Fruit fly (Drosophila melanogaster) whole organism, embryonic: ENCODE results near the gene CG34041.
A peak's percentile ranks its signal among the peaks of the same experiment; 100 is the strongest.

ENCODE experiments used
- CG10543 ChIP-seq: fragments of 200-800 bp; sonication (Bioruptor generic); optimal IDR thresholded peaks from 3 replicates; lab custom pipeline; 2017; ENCODE audit warnings: missing biosample characterization, mild to moderate bottlenecking, missing genetic modification characterization, moderate library complexity
- CG11695 ChIP-seq: fragments of 200-800 bp; sonication (Bioruptor generic); IDR thresholded peaks from 3 replicates; pipeline ENCODE4 v1.3.6; 2022; ENCODE audit warnings: missing biosample characterization, missing genetic modification characterization
- CG12155 ChIP-seq: fragments of 200-800 bp; sonication (Bioruptor generic); optimal IDR thresholded peaks from 3 replicates; lab custom pipeline; 2016; ENCODE audit warnings: missing biosample characterization, missing genetic modification characterization
- CG12236 ChIP-seq: fragments of 200-800 bp; sonication (Bioruptor generic); optimal IDR thresholded peaks from 2 replicates; lab custom pipeline; 2016; ENCODE audit warnings: missing biosample characterization, missing genetic modification characterization
- CG12391 ChIP-seq: fragments of 200-800 bp; sonication (Bioruptor generic); optimal IDR thresholded peaks from 3 replicates; lab custom pipeline; 2018; ENCODE audit warnings: missing biosample characterization, mild to moderate bottlenecking, missing genetic modification characterization, moderate library complexity
- CG12769 ChIP-seq: fragments of 200-800 bp; sonication (Bioruptor generic); optimal IDR thresholded peaks from 2 replicates; lab custom pipeline; 2019; ENCODE audit warnings: missing biosample characterization, mild to moderate bottlenecking, missing genetic modification characterization, moderate library complexity
- CG18011 ChIP-seq: fragments of 200-800 bp; sonication (Bioruptor generic); optimal IDR thresholded peaks from 2 replicates; lab custom pipeline; 2017; ENCODE audit warnings: missing biosample characterization, missing genetic modification characterization, mild to moderate bottlenecking, moderate library complexity, missing genotype
- CG32532 ChIP-seq: fragments of 200-800 bp; sonication (Bioruptor generic); IDR thresholded peaks from 2 replicates; pipeline ENCODE4 v1.3.6; 2022; ENCODE audit warnings: missing biosample characterization, missing genetic modification characterization
- CG34376 ChIP-seq: fragments of 200-800 bp; sonication (Bioruptor generic); optimal IDR thresholded peaks from 2 replicates; lab custom pipeline; 2018; ENCODE audit warnings: missing biosample characterization, mild to moderate bottlenecking, missing genetic modification characterization
- CG42726 ChIP-seq: fragments of 200-800 bp; sonication (Bioruptor generic); IDR thresholded peaks from 2 replicates; pipeline ENCODE4 v1.3.6; 2022; ENCODE audit warnings: missing biosample characterization, missing genetic modification characterization; ENCODE audit not compliant: partially characterized antibody
- CG6791 ChIP-seq: fragments of 200-800 bp; sonication (Bioruptor generic); IDR thresholded peaks from 3 replicates; pipeline ENCODE4 v1.3.6; 2022; ENCODE audit warnings: missing biosample characterization, missing genetic modification characterization; ENCODE audit not compliant: partially characterized antibody
- CG8478 ChIP-seq: fragments of >200 bp; optimal IDR thresholded peaks from 2 replicates; lab custom pipeline; 2018
- CG8924 ChIP-seq: fragments of 200-800 bp; optimal IDR thresholded peaks from 3 replicates; lab custom pipeline; 2019; ENCODE audit warnings: missing biosample characterization, mild to moderate bottlenecking, missing genetic modification characterization, moderate library complexity
- Dfd ChIP-seq, 2 experiments: fragments of >200 bp; optimal IDR thresholded peaks; 2 replicates each; lab custom pipeline; 2017; ENCODE audit warnings: missing biosample characterization in 2 of 2, missing genetic modification characterization in 2 of 2
- Drgx ChIP-seq: fragments of 200-800 bp; sonication (Bioruptor generic); IDR thresholded peaks from 2 replicates; pipeline ENCODE4 v1.3.6; 2022; ENCODE audit warnings: missing biosample characterization, missing genetic modification characterization
- Eip74EF ChIP-seq, 2 experiments: fragments of 200-800 bp in 1 of 2; fragments of >200 bp in 1 of 2; sonication (Bioruptor generic) in 1 of 2; optimal IDR thresholded peaks; 2 replicates each; lab custom pipeline; 2017 to 2019; ENCODE audit warnings: missing biosample characterization in 2 of 2, missing genetic modification characterization in 2 of 2, mild to moderate bottlenecking in 1 of 2, moderate library complexity in 1 of 2
- Fer1 ChIP-seq: fragments of 200-800 bp; sonication (Bioruptor generic); optimal IDR thresholded peaks from 2 replicates; lab custom pipeline; 2017; ENCODE audit warnings: missing biosample characterization, mild to moderate bottlenecking, missing genetic modification characterization
- Hand ChIP-seq: fragments of 200-800 bp; sonication (Bioruptor generic); optimal IDR thresholded peaks from 2 replicates; lab custom pipeline; 2017; ENCODE audit warnings: mild to moderate bottlenecking, missing biosample characterization, missing genetic modification reagents, missing genetic modification characterization
- Hr39 ChIP-seq: fragments of >200 bp; optimal IDR thresholded peaks from 2 replicates; lab custom pipeline; 2017
- Med ChIP-seq: fragments of 200-800 bp; sonication (Bioruptor generic); peaks from one replicate; lab custom pipeline; 2016; ENCODE audit warnings: missing biosample characterization, missing genetic modification characterization, mild to moderate bottlenecking, inconsistent platforms, moderate library complexity
- Nf-YC ChIP-seq: fragments of 200-800 bp; optimal IDR thresholded peaks from 3 replicates; lab custom pipeline; 2019; ENCODE audit warnings: missing biosample characterization, mild to moderate bottlenecking, missing genetic modification characterization, moderate library complexity
- Poxn ChIP-seq: fragments of 200-800 bp; sonication (Bioruptor generic); IDR thresholded peaks from 2 replicates; pipeline ENCODE4 v1.3.6; 2022; ENCODE audit warnings: missing biosample characterization, missing genetic modification characterization
- Ravus ChIP-seq: fragments of 200-800 bp; sonication (Bioruptor generic); IDR thresholded peaks from 2 replicates; pipeline ENCODE4 v1.3.6; 2022; ENCODE audit warnings: missing biosample characterization, missing genetic modification characterization
- Rfx ChIP-seq: fragments of 200-800 bp; sonication (Bioruptor generic); IDR thresholded peaks from 2 replicates; pipeline ENCODE4 v1.3.6; 2022; ENCODE audit warnings: missing biosample characterization, missing genetic modification characterization
- Rx ChIP-seq: fragments of 200-800 bp; sonication (Bioruptor generic); IDR thresholded peaks from 2 replicates; pipeline ENCODE4 v1.3.6; 2022; ENCODE audit warnings: missing biosample characterization, missing genetic modification characterization
- Sox102F ChIP-seq: fragments of 200-800 bp; sonication (Bioruptor generic); optimal IDR thresholded peaks from 2 replicates; lab custom pipeline; 2018; ENCODE audit warnings: missing biosample characterization, mild to moderate bottlenecking, missing genetic modification characterization, moderate library complexity
- Sry-β ChIP-seq: fragments of 200-800 bp; sonication (Bioruptor generic); optimal IDR thresholded peaks from 2 replicates; lab custom pipeline; 2018; ENCODE audit warnings: missing biosample characterization, mild to moderate bottlenecking, missing genetic modification characterization, moderate library complexity
- ato ChIP-seq: fragments of 200-800 bp; sonication (Bioruptor generic); IDR thresholded peaks from 2 replicates; pipeline ENCODE4 v1.3.6; 2022; ENCODE audit warnings: missing biosample characterization, missing genetic modification characterization; ENCODE audit not compliant: partially characterized antibody
- bowl ChIP-seq: fragments of 200-800 bp; sonication (Bioruptor generic); IDR thresholded peaks from 2 replicates; pipeline ENCODE4 v1.3.6; 2022; ENCODE audit warnings: missing biosample characterization, missing genetic modification characterization
- ci ChIP-seq: fragments of 200-800 bp; sonication (Bioruptor generic); IDR thresholded peaks from 3 replicates; pipeline ENCODE4 v1.3.6; 2022; ENCODE audit warnings: missing biosample characterization, missing genetic modification characterization
- dmrt99B ChIP-seq: fragments of 200-800 bp; sonication (Bioruptor generic); optimal IDR thresholded peaks from 2 replicates; lab custom pipeline; 2018; ENCODE audit warnings: missing biosample characterization, mild to moderate bottlenecking, missing genetic modification characterization, moderate library complexity
- eve ChIP-seq, 2 experiments: fragments of >200 bp; optimal IDR thresholded peaks; 2 replicates each; lab custom pipeline; 2017; ENCODE audit warnings: missing biosample characterization in 2 of 2, missing genetic modification characterization in 2 of 2
- eyg ChIP-seq: fragments of 200-800 bp; sonication (Bioruptor generic); optimal IDR thresholded peaks from 3 replicates; lab custom pipeline; 2016; ENCODE audit warnings: missing biosample characterization, missing genetic modification characterization
- fd102C ChIP-seq: fragments of 200-800 bp; sonication (Bioruptor generic); optimal IDR thresholded peaks from 2 replicates; lab custom pipeline; 2018; ENCODE audit warnings: missing biosample characterization, mild to moderate bottlenecking, missing genetic modification characterization, moderate library complexity
- gem ChIP-seq: fragments of 200-800 bp; sonication (Bioruptor generic); optimal IDR thresholded peaks from 2 replicates; lab custom pipeline; 2019; ENCODE audit warnings: missing biosample characterization, mild to moderate bottlenecking, missing genetic modification characterization, moderate library complexity
- kay ChIP-seq: fragments of 200-800 bp; sonication (Bioruptor generic); optimal IDR thresholded peaks from 2 replicates; lab custom pipeline; 2016; ENCODE audit warnings: missing biosample characterization, missing genetic modification characterization
- lab ChIP-seq: fragments of 200-800 bp; sonication (Bioruptor generic); optimal IDR thresholded peaks from 3 replicates; lab custom pipeline; 2017; ENCODE audit warnings: missing biosample characterization, missing genetic modification characterization, mild to moderate bottlenecking, moderate library complexity, missing genetic modification reagents
- nom ChIP-seq: fragments of 200-800 bp; sonication (Bioruptor generic); optimal IDR thresholded peaks from 2 replicates; lab custom pipeline; 2017; ENCODE audit warnings: missing biosample characterization, missing genetic modification characterization, mild to moderate bottlenecking, moderate library complexity, missing genetic modification reagents
- prd ChIP-seq, 3 experiments: fragments of >200 bp in 2 of 3; fragments of 200-800 bp in 1 of 3; sonication (Bioruptor generic) in 1 of 3; optimal IDR thresholded peaks in 2 of 3; IDR thresholded peaks in 1 of 3; 2 replicates in 2 of 3; 3 replicates in 1 of 3; pipeline versions ENCODE4 v1.3.6 to Lab custom; 2017 to 2022; ENCODE audit warnings: missing biosample characterization in 1 of 3, missing genetic modification characterization in 1 of 3
- sd ChIP-seq: fragments of 200-800 bp; sonication (Bioruptor generic); optimal IDR thresholded peaks from 3 replicates; lab custom pipeline; 2018; ENCODE audit warnings: missing biosample characterization, mild to moderate bottlenecking, missing genetic modification characterization, moderate library complexity
- sens ChIP-seq: fragments of 200-800 bp; sonication (Bioruptor generic); peaks from one replicate; lab custom pipeline; 2016; ENCODE audit warnings: missing biosample characterization, missing genetic modification characterization
- sr ChIP-seq: fragments of 200-800 bp; sonication (Bioruptor generic); IDR thresholded peaks from 3 replicates; pipeline ENCODE4 v1.3.6; 2022; ENCODE audit warnings: missing biosample characterization, missing genetic modification characterization
- toy ChIP-seq: fragments of 200-800 bp; sonication (Bioruptor generic); IDR thresholded peaks from 2 replicates; pipeline ENCODE4 v1.3.6; 2022; ENCODE audit warnings: missing biosample characterization, missing genetic modification characterization
- unpg ChIP-seq: fragments of 200-800 bp; sonication (Bioruptor generic); optimal IDR thresholded peaks from 3 replicates; lab custom pipeline; 2018; ENCODE audit warnings: missing biosample characterization, mild to moderate bottlenecking, missing genetic modification characterization, moderate library complexity
- vvl ChIP-seq: fragments of 200-800 bp; sonication (Bioruptor generic); IDR thresholded peaks from 2 replicates; pipeline ENCODE4 v1.3.6; 2022; ENCODE audit warnings: missing biosample characterization, missing genetic modification characterization
- zen2 ChIP-seq: fragments of 200-800 bp; sonication (Bioruptor generic); IDR thresholded peaks from 3 replicates; pipeline ENCODE4 v1.3.6; 2022; ENCODE audit warnings: missing biosample characterization, missing genetic modification characterization; ENCODE audit not compliant: partially characterized antibody

CG34041 gene

dm6 chr3R:30526799-30527465 is 19.1 kb downstream of the CG34041 start, which contains the start of gene jdp (continued):
- TF ChIP-seq zen2 (GFP tag; lab: Robert Waterston, UW) (peak; percentile 9; the same call in 1 of the 3 replicates), eyg (no peak), Rfx (GFP tag; lab: Robert Waterston, UW) (peak; percentile 49; the same call in 1 of the 2 replicates), kay (peak; percentile 72), CG34376 (GFP tag; lab: Kevin White, UChicago) (peak; percentile 42), sd (tag; lab: Kevin White, UChicago) (peak; percentile 43), CG32532 (peak; percentile 32; the same call in 1 of the 2 replicates), CG42726 (GFP tag; lab: Robert Waterston, UW) (0 out of 2 replicates have a peak, but pooled peaks have one; percentile 50), Drgx (peak; percentile 54), CG6791 (GFP tag; lab: Robert Waterston, UW) (0 out of 3 replicates have a peak, but pooled peaks have one; percentile 29), CG8924 (peak; percentile 5), Sry-β (GFP tag; lab: Kevin White, UChicago) (no peak), Dfd (GFP tag; optimal IDR thresholded peaks at IDR 0.05; lab: Kevin White, UChicago) (no peak), Eip74EF (GFP tag; optimal IDR thresholded peaks at IDR 0.05; lab: Kevin White, UChicago) (peak in 1 of 2 experiments; percentile 8), bowl (GFP tag; lab: Robert Waterston, UW) (no peak)
- TF ChIP-seq, all 482 proteins: peak for 46

- TF ChIP-seq Nf-YC (tag; lab: Kevin White, UChicago) (no peak), toy (GFP tag; lab: Robert Waterston, UW) (no peak), sr (no peak), Poxn (GFP tag; lab: Robert Waterston, UW) (no peak), Hand (no peak), Med (peak; percentile 52), ci (GFP tag; lab: Robert Waterston, UW) (0 out of 3 replicates have a peak, but pooled peaks have one; percentile 28), Hr39 (no peak), sens (GFP tag; lab: Kevin White, UChicago) (peak; percentile 56), CG8478 (lab: Kevin White, UChicago) (peak; percentile 24), Fer1 (GFP tag; lab: Kevin White, UChicago) (no peak), CG18011 (GFP tag; lab: Kevin White, UChicago) (no peak), ato (GFP tag; lab: Robert Waterston, UW) (no peak)
- TF ChIP-seq, all 482 proteins: peak for 4
Measured at dm6 chr3R:30528692-30529305, 21.0 kb downstream of the CG34041 start.

dm6 chr3R:30529570-30529969 is 21.7 kb downstream of the CG34041 start:
- TF ChIP-seq CG11695 (GFP tag; lab: Robert Waterston, UW) (0 out of 3 replicates have a peak, but pooled peaks have one; percentile 10), gem (peak; percentile 28), Sox102F (GFP tag; lab: Kevin White, UChicago) (peak; percentile 23), CG12391 (peak; percentile 19), dmrt99B (tag; lab: Kevin White, UChicago) (peak; percentile 2), eve (GFP tag; optimal IDR thresholded peaks at IDR 0.05; lab: Kevin White, UChicago) (peak in 1 of 2 experiments; percentile 23), lab (GFP tag; lab: Kevin White, UChicago) (peak; percentile 9), Ravus (no peak), prd (optimal IDR thresholded peaks at IDR 0.05; lab: Kevin White, UChicago) (no peak), prd (GFP tag; IDR thresholded peaks at IDR 0.05; lab: Robert Waterston, UW) (0 out of 3 replicates have a peak, but pooled peaks have one; percentile 14), CG12769 (peak; percentile 65), nom (no peak), Rx (no peak), CG10543 (GFP tag; lab: Kevin White, UChicago) (no peak), unpg (GFP tag; lab: Kevin White, UChicago) (peak; percentile 9), fd102C (GFP tag; lab: Kevin White, UChicago) (no peak), CG12155 (GFP tag; lab: Kevin White, UChicago) (no peak), vvl (GFP tag; lab: Robert Waterston, UW) (peak; percentile 20; the same call in 1 of the 2 replicates), CG12236 (GFP tag; lab: Kevin White, UChicago) (no peak)
